Worm (Caenorhabditis elegans): Measurements from ENCODE around the gene cyp-33C4.

DNA sequence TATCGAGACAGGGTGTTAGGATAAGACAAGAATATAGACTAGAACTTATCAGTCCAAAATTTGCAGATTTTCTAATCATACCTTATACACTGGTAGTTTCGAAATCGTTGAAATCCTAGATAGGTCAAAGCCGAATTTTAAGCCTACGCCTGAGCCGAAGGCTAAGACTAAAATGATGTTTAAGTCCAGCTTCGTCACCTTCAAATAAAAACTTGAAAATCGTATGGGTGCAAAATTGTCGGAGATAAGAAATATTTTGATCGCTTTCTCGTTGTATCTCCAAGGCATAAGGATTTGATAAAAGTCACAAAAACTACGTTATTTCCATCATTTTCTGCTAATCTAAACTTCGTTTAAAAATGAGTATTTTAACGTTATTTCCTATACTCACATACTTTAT lies 24.7 kb downstream of the cyp-33C4 start, which contains the start of gene F41B5.12:
- TF ChIP-seq alr-1 (tag; optimal IDR thresholded peaks at IDR 0.05; ENCODE audit: borderline replicate concordance), result no peak
- no peak for TF ChIP-seq unc-130 (tag; optimal IDR thresholded peaks at IDR 0.05)
